Fruit fly (Drosophila melanogaster) whole organism, embryonic: ENCODE measurements around the gene Ptp4E.

ENCODE experiments used
- CG10267 ChIP-seq: fragments of 200-800 bp; sonication (Bioruptor generic); optimal IDR thresholded peaks from 2 replicates; lab custom pipeline; 2018; ENCODE audit warnings: missing biosample characterization, mild to moderate bottlenecking, missing genetic modification characterization, moderate library complexity
- CG10979 ChIP-seq: fragments of 200-800 bp; sonication (Bioruptor generic); optimal IDR thresholded peaks from 2 replicates; lab custom pipeline; 2018; ENCODE audit warnings: missing biosample characterization, mild to moderate bottlenecking, missing genetic modification characterization, moderate library complexity
- CG11247 ChIP-seq: fragments of 200-800 bp; sonication (Bioruptor generic); IDR thresholded peaks from 2 replicates; pipeline ENCODE4 v1.3.6; 2022; ENCODE audit warnings: missing biosample characterization, missing genetic modification characterization
- CG14710 ChIP-seq: fragments of 200-800 bp; sonication (Bioruptor generic); optimal IDR thresholded peaks from 3 replicates; lab custom pipeline; 2019; ENCODE audit warnings: missing biosample characterization, mild to moderate bottlenecking, missing genetic modification characterization, moderate library complexity
- CG14965 ChIP-seq: fragments of 200-800 bp; sonication (Bioruptor generic); optimal IDR thresholded peaks from 2 replicates; lab custom pipeline; 2016; ENCODE audit warnings: missing biosample characterization, missing genetic modification characterization, borderline replicate concordance
- CG1603 ChIP-seq: fragments of 200-800 bp; sonication (Bioruptor generic); optimal IDR thresholded peaks from 2 replicates; lab custom pipeline; 2019; ENCODE audit warnings: missing biosample characterization, mild to moderate bottlenecking, missing genetic modification characterization, moderate library complexity
- CG17568 ChIP-seq: fragments of 200-800 bp; sonication (Bioruptor generic); optimal IDR thresholded peaks from 2 replicates; lab custom pipeline; 2018; ENCODE audit warnings: missing biosample characterization, mild to moderate bottlenecking, missing genetic modification characterization, moderate library complexity
- CG2199 ChIP-seq: fragments of 200-800 bp; sonication (Bioruptor generic); IDR thresholded peaks from 3 replicates; pipeline ENCODE4 v1.3.6; 2022; ENCODE audit warnings: missing biosample characterization, missing genetic modification characterization
- CG3407 ChIP-seq: fragments of 200-800 bp; sonication (Bioruptor generic); optimal IDR thresholded peaks from 2 replicates; lab custom pipeline; 2018; ENCODE audit warnings: missing biosample characterization, mild to moderate bottlenecking, missing genetic modification characterization
- CG3838 ChIP-seq: fragments of 200-800 bp; sonication (Bioruptor generic); optimal IDR thresholded peaks from 3 replicates; lab custom pipeline; 2016; ENCODE audit warnings: missing biosample characterization, missing genetic modification characterization
- CG42726 ChIP-seq: fragments of 200-800 bp; sonication (Bioruptor generic); IDR thresholded peaks from 2 replicates; pipeline ENCODE4 v1.3.6; 2022; ENCODE audit warnings: missing biosample characterization, missing genetic modification characterization; ENCODE audit not compliant: partially characterized antibody
- CG6254 ChIP-seq: fragments of 200-800 bp; sonication (Bioruptor generic); optimal IDR thresholded peaks from 3 replicates; lab custom pipeline; 2017; ENCODE audit warnings: mild to moderate bottlenecking, missing biosample characterization, missing genetic modification reagents, missing genetic modification characterization
- CG7271 ChIP-seq: fragments of 200-800 bp; sonication (Bioruptor generic); optimal IDR thresholded peaks from 2 replicates; lab custom pipeline; 2018; ENCODE audit warnings: missing biosample characterization, mild to moderate bottlenecking, missing genetic modification characterization, moderate library complexity
- CG9797 ChIP-seq: fragments of 200-800 bp; sonication (Bioruptor generic); optimal IDR thresholded peaks from 3 replicates; lab custom pipeline; 2018; ENCODE audit warnings: missing biosample characterization, mild to moderate bottlenecking, missing genetic modification characterization
- CoRest ChIP-seq: fragments of 200-800 bp; sonication (Bioruptor generic); optimal IDR thresholded peaks from 3 replicates; lab custom pipeline; 2018; ENCODE audit warnings: missing biosample characterization, mild to moderate bottlenecking, missing genetic modification characterization, moderate library complexity
- D ChIP-seq, 2 experiments: fragments of 200-800 bp in 1 of 2; fragments of >200 bp in 1 of 2; sonication (Bioruptor generic) in 1 of 2; optimal IDR thresholded peaks; 2 replicates in 1 of 2; 3 replicates in 1 of 2; lab custom pipeline; 2017; ENCODE audit warnings: mild to moderate bottlenecking in 1 of 2, missing biosample characterization in 1 of 2, missing genetic modification characterization in 1 of 2, missing genetic modification reagents in 1 of 2
- E2f2 ChIP-seq: fragments of 200-800 bp; sonication (Bioruptor generic); IDR thresholded peaks from 2 replicates; pipeline ENCODE4 v1.3.6; 2022; ENCODE audit warnings: missing biosample characterization, missing genetic modification characterization
- Eip74EF ChIP-seq, 2 experiments: fragments of 200-800 bp in 1 of 2; fragments of >200 bp in 1 of 2; sonication (Bioruptor generic) in 1 of 2; optimal IDR thresholded peaks; 2 replicates each; lab custom pipeline; 2017 to 2019; ENCODE audit warnings: missing biosample characterization in 2 of 2, missing genetic modification characterization in 2 of 2, mild to moderate bottlenecking in 1 of 2, moderate library complexity in 1 of 2
- Fer1 ChIP-seq: fragments of 200-800 bp; sonication (Bioruptor generic); optimal IDR thresholded peaks from 2 replicates; lab custom pipeline; 2017; ENCODE audit warnings: missing biosample characterization, mild to moderate bottlenecking, missing genetic modification characterization
- H2.0 ChIP-seq: fragments of 200-800 bp; sonication (Bioruptor generic); IDR thresholded peaks from 2 replicates; pipeline ENCODE4 v1.3.6; 2022; ENCODE audit warnings: missing biosample characterization, missing genetic modification characterization
- HLH54F ChIP-seq: fragments of 200-800 bp; sonication (Bioruptor generic); optimal IDR thresholded peaks from 3 replicates; lab custom pipeline; 2016; ENCODE audit warnings: missing biosample characterization, missing genetic modification characterization
- HLHmδ ChIP-seq: fragments of 200-800 bp; sonication (Bioruptor generic); optimal IDR thresholded peaks from 2 replicates; lab custom pipeline; 2018; ENCODE audit warnings: missing biosample characterization, mild to moderate bottlenecking, missing genetic modification characterization, moderate library complexity
- Hmr ChIP-seq: fragments of 200-800 bp; sonication (Bioruptor generic); optimal IDR thresholded peaks from 3 replicates; lab custom pipeline; 2017; ENCODE audit warnings: mild to moderate bottlenecking, missing biosample characterization, missing genetic modification reagents, missing genetic modification characterization
- Hr3 ChIP-seq: fragments of 200-800 bp; sonication (Bioruptor generic); optimal IDR thresholded peaks from 3 replicates; lab custom pipeline; 2016; ENCODE audit warnings: missing biosample characterization, missing genetic modification characterization
- Jarid2 ChIP-seq: fragments of 200-800 bp; sonication (Bioruptor generic); optimal IDR thresholded peaks from 3 replicates; lab custom pipeline; 2017; ENCODE audit warnings: mild to moderate bottlenecking, missing biosample characterization, missing genetic modification reagents, missing genetic modification characterization
- Mes4 ChIP-seq: fragments of 200-800 bp; sonication (Bioruptor generic); optimal IDR thresholded peaks from 2 replicates; lab custom pipeline; 2016; ENCODE audit warnings: missing biosample characterization, missing genetic modification characterization
- Oaz ChIP-seq: fragments of 200-800 bp; sonication (Bioruptor generic); IDR thresholded peaks from 2 replicates; pipeline ENCODE4 v1.3.6; 2022; ENCODE audit warnings: missing biosample characterization, missing genetic modification characterization
- Pdp1 ChIP-seq, 2 experiments: fragments of 200-800 bp; sonication (Bioruptor generic); optimal IDR thresholded peaks; 3 replicates each; lab custom pipeline; 2016; ENCODE audit warnings: missing biosample characterization in 2 of 2, missing genetic modification characterization in 2 of 2, mild to moderate bottlenecking in 1 of 2, moderate library complexity in 1 of 2
- Sox102F ChIP-seq: fragments of 200-800 bp; sonication (Bioruptor generic); optimal IDR thresholded peaks from 2 replicates; lab custom pipeline; 2018; ENCODE audit warnings: missing biosample characterization, mild to moderate bottlenecking, missing genetic modification characterization, moderate library complexity
- Spps ChIP-seq: fragments of 200-800 bp; sonication (Bioruptor generic); optimal IDR thresholded peaks from 2 replicates; lab custom pipeline; 2018; ENCODE audit warnings: missing biosample characterization, mild to moderate bottlenecking, missing genetic modification characterization
- Taf1 ChIP-seq: fragments of 200-800 bp; sonication (Bioruptor generic); IDR thresholded peaks from 2 replicates; pipeline ENCODE4 v1.3.6; 2022; ENCODE audit warnings: missing biosample characterization, missing genetic modification characterization
- bsh ChIP-seq, 2 experiments: fragments of 200-800 bp; sonication (Bioruptor generic); optimal IDR thresholded peaks; 2 replicates each; lab custom pipeline; 2017 to 2018; ENCODE audit warnings: mild to moderate bottlenecking in 2 of 2, missing biosample characterization in 2 of 2, missing genetic modification characterization in 2 of 2, moderate library complexity in 1 of 2
- caup ChIP-seq: fragments of 200-800 bp; sonication (Bioruptor generic); optimal IDR thresholded peaks from 3 replicates; lab custom pipeline; 2017; ENCODE audit warnings: missing biosample characterization, mild to moderate bottlenecking, missing genetic modification characterization, moderate library complexity; ENCODE audit not compliant: severe bottlenecking
- ci ChIP-seq: fragments of 200-800 bp; sonication (Bioruptor generic); IDR thresholded peaks from 3 replicates; pipeline ENCODE4 v1.3.6; 2022; ENCODE audit warnings: missing biosample characterization, missing genetic modification characterization
- dati ChIP-seq: fragments of 200-800 bp; sonication (Bioruptor generic); IDR thresholded peaks from 2 replicates; pipeline ENCODE4 v1.3.6; 2022; ENCODE audit warnings: missing biosample characterization, missing genetic modification characterization
- dmrt11E ChIP-seq: fragments of 200-800 bp; sonication (Bioruptor generic); optimal IDR thresholded peaks from 3 replicates; lab custom pipeline; 2018; ENCODE audit warnings: missing biosample characterization, mild to moderate bottlenecking, missing genetic modification characterization, moderate library complexity
- eyg ChIP-seq: fragments of 200-800 bp; sonication (Bioruptor generic); optimal IDR thresholded peaks from 3 replicates; lab custom pipeline; 2016; ENCODE audit warnings: missing biosample characterization, missing genetic modification characterization
- fd3F ChIP-seq: fragments of 200-800 bp; sonication (Bioruptor generic); optimal IDR thresholded peaks from 2 replicates; lab custom pipeline; 2018; ENCODE audit warnings: missing biosample characterization, mild to moderate bottlenecking, missing genetic modification characterization, moderate library complexity
- kah ChIP-seq: fragments of 200-800 bp; sonication (Bioruptor generic); optimal IDR thresholded peaks from 2 replicates; lab custom pipeline; 2018; ENCODE audit warnings: missing biosample characterization, mild to moderate bottlenecking, missing genetic modification characterization
- nmo ChIP-seq: fragments of 200-800 bp; sonication (Bioruptor generic); optimal IDR thresholded peaks from 2 replicates; lab custom pipeline; 2018; ENCODE audit warnings: missing biosample characterization, mild to moderate bottlenecking, missing genetic modification characterization, moderate library complexity
- oc ChIP-seq: fragments of 200-800 bp; sonication (Bioruptor generic); optimal IDR thresholded peaks from 2 replicates; lab custom pipeline; 2018; ENCODE audit warnings: missing biosample characterization, mild to moderate bottlenecking, missing genetic modification characterization, moderate library complexity
- pros ChIP-seq: fragments of 200-800 bp; sonication (Bioruptor generic); optimal IDR thresholded peaks from 3 replicates; lab custom pipeline; 2019; ENCODE audit warnings: missing biosample characterization, mild to moderate bottlenecking, missing genetic modification characterization, moderate library complexity
- salm ChIP-seq: fragments of 200-800 bp; sonication (Bioruptor generic); optimal IDR thresholded peaks from 2 replicates; lab custom pipeline; 2018; ENCODE audit warnings: missing biosample characterization, mild to moderate bottlenecking, missing genetic modification characterization
- tgo ChIP-seq: fragments of 200-800 bp; sonication (Bioruptor generic); IDR thresholded peaks from 3 replicates; pipeline ENCODE4 v1.3.6; 2022; ENCODE audit warnings: missing biosample characterization, missing genetic modification characterization
- tio ChIP-seq: fragments of 200-800 bp; sonication (Bioruptor generic); optimal IDR thresholded peaks from 2 replicates; lab custom pipeline; 2017; ENCODE audit warnings: missing biosample characterization, missing genetic modification characterization, inconsistent platforms
- tna ChIP-seq: fragments of 200-800 bp; sonication (Bioruptor generic); IDR thresholded peaks from 2 replicates; pipeline ENCODE4 v1.3.6; 2022; ENCODE audit warnings: missing biosample characterization, missing genetic modification characterization; ENCODE audit not compliant: partially characterized antibody
- unpg ChIP-seq: fragments of 200-800 bp; sonication (Bioruptor generic); optimal IDR thresholded peaks from 3 replicates; lab custom pipeline; 2018; ENCODE audit warnings: missing biosample characterization, mild to moderate bottlenecking, missing genetic modification characterization, moderate library complexity
- vnd ChIP-seq: fragments of 200-800 bp; sonication (Bioruptor generic); IDR thresholded peaks from 3 replicates; pipeline ENCODE4 v1.3.6; 2022; ENCODE audit warnings: missing biosample characterization, missing genetic modification characterization; ENCODE audit not compliant: partially characterized antibody
- wek ChIP-seq: fragments of 200-800 bp; sonication (Bioruptor generic); optimal IDR thresholded peaks from 3 replicates; lab custom pipeline; 2018; ENCODE audit warnings: missing biosample characterization, mild to moderate bottlenecking, missing genetic modification characterization, moderate library complexity

Ptp4E gene

DNA sequence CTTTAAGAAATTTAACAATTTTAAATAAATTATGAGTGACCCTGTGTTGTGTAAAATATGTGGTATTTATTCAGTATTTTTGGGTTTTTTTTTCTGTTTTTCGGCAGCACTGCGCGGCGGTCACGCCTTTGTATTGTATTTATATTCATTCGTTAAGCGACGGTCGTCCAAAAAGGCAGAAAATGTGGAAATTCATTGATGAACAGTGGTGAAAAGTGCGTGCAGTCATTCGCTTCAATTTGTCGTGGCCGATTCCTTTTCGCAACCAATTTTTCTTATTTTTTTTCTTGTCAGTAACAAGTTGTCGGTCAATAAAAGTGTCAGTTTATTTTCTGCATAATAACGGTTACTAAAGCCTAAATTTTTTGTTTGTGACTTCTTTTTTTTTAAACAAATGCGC is at the start of gene Ptp4E:
Ptp4E (plus strand) TSS at position 143 of the 400 bp plus-strand sequence.
- no peak for TF ChIP-seq CG11247 (GFP tag; lab: Robert Waterston, UW)
- no peak for TF ChIP-seq tio
- no peak for TF ChIP-seq nmo (GFP tag; lab: Kevin White, UChicago)
- TF ChIP-seq Jarid2 (GFP tag; lab: Kevin White, UChicago) = peak; percentile 78
- TF ChIP-seq HLHmδ (GFP tag; lab: Kevin White, UChicago) = no peak
- TF ChIP-seq dmrt11E (tag; lab: Kevin White, UChicago) = no peak
- TF ChIP-seq tgo (GFP tag; lab: Robert Waterston, UW) = no peak
- no peak for TF ChIP-seq dati (GFP tag; lab: Robert Waterston, UW)
- TF ChIP-seq tna (GFP tag; lab: Robert Waterston, UW) = no peak
- peak; percentile 42 for TF ChIP-seq CG9797
- no peak for TF ChIP-seq Mes4 (GFP tag; lab: Kevin White, UChicago)
- TF ChIP-seq E2f2 (GFP tag; lab: Robert Waterston, UW) = peak; percentile 43
- no peak for TF ChIP-seq HLH54F
- peak; percentile 20 for TF ChIP-seq wek (GFP tag; lab: Kevin White, UChicago)
- peak; percentile 3 for TF ChIP-seq Fer1
- no peak for TF ChIP-seq CG2199 (GFP tag; lab: Robert Waterston, UW)
- TF ChIP-seq Taf1 = no peak
- TF ChIP-seq D (optimal IDR thresholded peaks at IDR 0.05; lab: Kevin White, UChicago) = no peak
- TF ChIP-seq D (GFP tag; optimal IDR thresholded peaks at IDR 0.05; lab: Kevin White, UChicago) = no peak
- no peak for TF ChIP-seq eyg (GFP tag; lab: Kevin White, UChicago)
- TF ChIP-seq kah (GFP tag; lab: Kevin White, UChicago) = no peak
- no peak for TF ChIP-seq Sox102F (GFP tag; lab: Kevin White, UChicago)
- no peak for TF ChIP-seq fd3F (GFP tag; lab: Kevin White, UChicago)
- TF ChIP-seq CoRest (tag; lab: Kevin White, UChicago) = no peak
- TF ChIP-seq Hr3 (GFP tag; lab: Kevin White, UChicago) = no peak
- no peak for TF ChIP-seq CG14965 (GFP tag; lab: Kevin White, UChicago)
- no peak for TF ChIP-seq CG3407
- no peak for TF ChIP-seq oc
- TF ChIP-seq Pdp1 (GFP tag; optimal IDR thresholded peaks at IDR 0.05; lab: Kevin White, UChicago) = no peak
- TF ChIP-seq caup (GFP tag; lab: Kevin White, UChicago) = no peak
- no peak for TF ChIP-seq salm
- peak; percentile 19 for TF ChIP-seq Hmr (GFP tag; lab: Kevin White, UChicago)
- no peak for TF ChIP-seq CG14710 (tag; lab: Kevin White, UChicago)
- peak; percentile 20 for TF ChIP-seq CG17568 (GFP tag; lab: Kevin White, UChicago)
- TF ChIP-seq CG3838 (GFP tag; lab: Kevin White, UChicago) = no peak
- TF ChIP-seq CG10979 = no peak
- TF ChIP-seq Spps (tag; lab: Kevin White, UChicago) = no peak
- TF ChIP-seq CG42726 = peak; percentile 41; the same call in 1 of the 2 replicates
- peak; percentile 41 for TF ChIP-seq CG6254 (GFP tag; lab: Kevin White, UChicago)
- TF ChIP-seq Eip74EF (GFP tag; optimal IDR thresholded peaks at IDR 0.05; lab: Kevin White, UChicago) = peak in 1 of 2 experiments; percentile 3
- TF ChIP-seq pros (GFP tag; lab: Kevin White, UChicago) = no peak
- no peak for TF ChIP-seq vnd (GFP tag; lab: Robert Waterston, UW)
- TF ChIP-seq CG10267 (tag; lab: Kevin White, UChicago) = peak; percentile 6
- no peak for TF ChIP-seq CG1603 (tag; lab: Kevin White, UChicago)
- TF ChIP-seq bsh (GFP tag; optimal IDR thresholded peaks at IDR 0.05; lab: Kevin White, UChicago) = peak in 1 of 2 experiments; percentile 45
- TF ChIP-seq CG7271 (tag; lab: Kevin White, UChicago) = no peak
- TF ChIP-seq unpg = no peak
- peak; percentile 45; the same call in 1 of the 3 replicates for TF ChIP-seq ci (GFP tag; lab: Robert Waterston, UW)
- TF ChIP-seq H2.0 (GFP tag; lab: Robert Waterston, UW) = no peak
- TF ChIP-seq Oaz (GFP tag; lab: Robert Waterston, UW) = no peak
